Worm (Caenorhabditis elegans) whole organism, L1 larva: ENCODE measurements around the gene F16G10.11.

Experiments used
- ama-1 ChIP-seq: fragments of 150-350 bp; optimal IDR thresholded peaks from 2 replicates; lab custom pipeline; 2014
- egl-27 ChIP-seq, 2 experiments: fragments of 150-350 bp in 1 of 2; sonication (generic microtip); optimal IDR thresholded peaks; 3 replicates each; lab custom pipeline; 2017 to 2018; ENCODE audit warnings: missing biosample characterization in 2 of 2, missing genetic modification characterization in 2 of 2, missing genetic modification reagents in 2 of 2
- elt-3 ChIP-seq, 6 experiments: fragments of 150-350 bp in 1 of 6; sonication (generic microtip); optimal IDR thresholded peaks; 2 replicates each; lab custom pipeline; 2017 to 2018; ENCODE audit warnings: missing biosample characterization in 6 of 6, missing genetic modification characterization in 6 of 6, inconsistent platforms in 1 of 6
- fkh-10 ChIP-seq: sonication (generic microtip); optimal IDR thresholded peaks from 2 replicates; lab custom pipeline; 2017; ENCODE audit warnings: missing biosample characterization, missing genetic modification reagents, missing genetic modification characterization
- lin-13 ChIP-seq: fragments of 150-350 bp; optimal IDR thresholded peaks from 2 replicates; lab custom pipeline; 2014; ENCODE audit warnings: missing biosample characterization, missing genetic modification reagents, missing genetic modification characterization
- nhr-11 ChIP-seq: fragments of 150-350 bp; optimal IDR thresholded peaks from 2 replicates; lab custom pipeline; 2014; ENCODE audit warnings: missing biosample characterization, missing genetic modification characterization
- nhr-20 ChIP-seq: sonication (generic microtip); optimal IDR thresholded peaks from 2 replicates; lab custom pipeline; 2016; ENCODE audit warnings: mild to moderate bottlenecking, missing genetic modification characterization, missing compliant biosample characterization
- pqm-1 ChIP-seq: sonication (generic microtip); optimal IDR thresholded peaks from 3 replicates; lab custom pipeline; 2017; ENCODE audit warnings: missing biosample characterization, missing genetic modification characterization
- skn-1 ChIP-seq: fragments of 150-350 bp; optimal IDR thresholded peaks from 2 replicates; lab custom pipeline; 2014; ENCODE audit warnings: missing biosample characterization, missing genetic modification characterization
- sox-4 ChIP-seq: sonication (generic microtip); optimal IDR thresholded peaks from 2 replicates; lab custom pipeline; 2016; ENCODE audit warnings: missing genetic modification characterization, missing compliant biosample characterization
- unc-62 ChIP-seq: fragments of 150-350 bp; optimal IDR thresholded peaks from 2 replicates; lab custom pipeline; 2014; ENCODE audit warnings: missing biosample characterization, missing genetic modification reagents, missing genetic modification characterization
- ztf-4 ChIP-seq: fragments of 150-350 bp; optimal IDR thresholded peaks from 2 replicates; lab custom pipeline; 2014; ENCODE audit warnings: missing biosample characterization, missing genetic modification characterization

- TF ChIP-seq fkh-10 (GFP tag; lab: Kevin White, UChicago) (no peak), ama-1 (no peak), nhr-11 (tag; lab: Kevin White, UChicago) (no peak), lin-13 (GFP tag; lab: Kevin White, UChicago) (no peak), sox-4 (tag; lab: Kevin White, UChicago) (no peak), elt-3 (tag; optimal IDR thresholded peaks at IDR 0.05; lab: Kevin White, UChicago) (no peak), skn-1 (no peak), nhr-20 (tag; lab: Kevin White, UChicago) (no peak), unc-62 (GFP tag; lab: Kevin White, UChicago) (no peak), egl-27 (tag; optimal IDR thresholded peaks at IDR 0.05; lab: Kevin White, UChicago) (no peak), ztf-4 (tag; lab: Kevin White, UChicago) (no peak), pqm-1 (tag; lab: Kevin White, UChicago) (no peak)
Observed at ce11 chrII:2417889-2418288, 24.2 kb upstream of the F16G10.11 start, which contains the start of the genes F42G2.5 and F42G2.7.
